Fruit fly (Drosophila melanogaster) whole organism, embryonic: ENCODE results near the gene geko.

ENCODE experiments used
- Asciz ChIP-seq: fragments of 200-800 bp; sonication (Bioruptor generic); optimal IDR thresholded peaks from 2 replicates; lab custom pipeline; 2017; ENCODE audit warnings: missing biosample characterization, mild to moderate bottlenecking, missing genetic modification characterization, missing genetic modification reagents
- CG10462 ChIP-seq: fragments of 200-800 bp; sonication (Bioruptor generic); optimal IDR thresholded peaks from 2 replicates; lab custom pipeline; 2016; ENCODE audit warnings: missing biosample characterization, missing genetic modification characterization
- CG11085 ChIP-seq: fragments of 200-800 bp; sonication (Bioruptor generic); IDR thresholded peaks from 2 replicates; pipeline ENCODE4 v1.3.6; 2022; ENCODE audit warnings: missing biosample characterization, missing genetic modification characterization
- CG11398 ChIP-seq: fragments of 200-800 bp; sonication (Bioruptor generic); optimal IDR thresholded peaks from 2 replicates; lab custom pipeline; 2016; ENCODE audit warnings: missing biosample characterization, missing genetic modification characterization
- CG32532 ChIP-seq: fragments of 200-800 bp; sonication (Bioruptor generic); IDR thresholded peaks from 2 replicates; pipeline ENCODE4 v1.3.6; 2022; ENCODE audit warnings: missing biosample characterization, missing genetic modification characterization
- CG33213 ChIP-seq: fragments of 200-800 bp; sonication (Bioruptor generic); optimal IDR thresholded peaks from 3 replicates; lab custom pipeline; 2016; ENCODE audit warnings: missing biosample characterization, missing genetic modification characterization
- CG4328 ChIP-seq: fragments of 200-800 bp; sonication (Bioruptor generic); optimal IDR thresholded peaks from 3 replicates; lab custom pipeline; 2017; ENCODE audit warnings: missing biosample characterization, missing genetic modification reagents, missing genetic modification characterization
- CG4707 ChIP-seq: fragments of 200-800 bp; sonication (Bioruptor generic); optimal IDR thresholded peaks from 2 replicates; lab custom pipeline; 2018; ENCODE audit warnings: missing biosample characterization, mild to moderate bottlenecking, missing genetic modification characterization, moderate library complexity
- CG4820 ChIP-seq: fragments of 200-800 bp; sonication (Bioruptor generic); optimal IDR thresholded peaks from 3 replicates; lab custom pipeline; 2016; ENCODE audit warnings: missing biosample characterization, missing genetic modification characterization
- CG6689 ChIP-seq: fragments of 200-800 bp; sonication (Bioruptor generic); IDR thresholded peaks from 2 replicates; pipeline ENCODE4 v1.3.6; 2022; ENCODE audit warnings: missing biosample characterization, missing genetic modification characterization
- CG7556 ChIP-seq: fragments of 200-800 bp; sonication (Bioruptor generic); optimal IDR thresholded peaks from 2 replicates; lab custom pipeline; 2017; ENCODE audit warnings: missing biosample characterization, mild to moderate bottlenecking, missing genetic modification characterization
- CG7745 ChIP-seq: fragments of 200-800 bp; sonication (Bioruptor generic); optimal IDR thresholded peaks from 2 replicates; lab custom pipeline; 2018; ENCODE audit warnings: missing biosample characterization, mild to moderate bottlenecking, missing genetic modification characterization, moderate library complexity
- CG8359 ChIP-seq: fragments of 200-800 bp; sonication (Bioruptor generic); optimal IDR thresholded peaks from 2 replicates; lab custom pipeline; 2017; ENCODE audit warnings: missing biosample characterization, mild to moderate bottlenecking, missing genetic modification characterization, borderline replicate concordance
- CG9932 ChIP-seq: fragments of 200-800 bp; sonication (Bioruptor generic); IDR thresholded peaks from 2 replicates; pipeline ENCODE4 v1.3.6; 2022; ENCODE audit warnings: missing biosample characterization, missing genetic modification characterization
- Dbx ChIP-seq: fragments of 200-800 bp; sonication (Bioruptor generic); IDR thresholded peaks from 3 replicates; pipeline ENCODE4 v1.3.6; 2022; ENCODE audit warnings: missing biosample characterization, missing genetic modification characterization
- HLH54F ChIP-seq: fragments of 200-800 bp; sonication (Bioruptor generic); optimal IDR thresholded peaks from 3 replicates; lab custom pipeline; 2016; ENCODE audit warnings: missing biosample characterization, missing genetic modification characterization
- HmgD ChIP-seq: fragments of 200-800 bp; sonication (Bioruptor generic); optimal IDR thresholded peaks from 3 replicates; lab custom pipeline; 2016; ENCODE audit warnings: missing biosample characterization, missing genetic modification characterization
- Hr78 ChIP-seq, 2 experiments: fragments of 200-800 bp in 1 of 2; fragments of >200 bp in 1 of 2; sonication (Bioruptor generic) in 1 of 2; optimal IDR thresholded peaks; 2 replicates each; lab custom pipeline; 2017 to 2019; ENCODE audit warnings: missing biosample characterization in 2 of 2, missing genetic modification characterization in 2 of 2, mild to moderate bottlenecking in 1 of 2, moderate library complexity in 1 of 2
- Hsf ChIP-seq: fragments of 200-800 bp; sonication (Bioruptor generic); optimal IDR thresholded peaks from 3 replicates; lab custom pipeline; 2016; ENCODE audit warnings: missing biosample characterization, missing genetic modification characterization
- Jarid2 ChIP-seq: fragments of 200-800 bp; sonication (Bioruptor generic); optimal IDR thresholded peaks from 3 replicates; lab custom pipeline; 2017; ENCODE audit warnings: mild to moderate bottlenecking, missing biosample characterization, missing genetic modification reagents, missing genetic modification characterization
- Kr ChIP-seq: fragments of 200-800 bp; sonication (Bioruptor generic); optimal IDR thresholded peaks from 2 replicates; lab custom pipeline; 2017; ENCODE audit warnings: missing biosample characterization, mild to moderate bottlenecking, missing genetic modification characterization
- Mes4 ChIP-seq: fragments of 200-800 bp; sonication (Bioruptor generic); optimal IDR thresholded peaks from 2 replicates; lab custom pipeline; 2016; ENCODE audit warnings: missing biosample characterization, missing genetic modification characterization
- NC2α ChIP-seq: fragments of 200-800 bp; sonication (Bioruptor generic); optimal IDR thresholded peaks from 2 replicates; lab custom pipeline; 2016; ENCODE audit warnings: missing biosample characterization, missing genetic modification characterization
- Rfx ChIP-seq: fragments of 200-800 bp; sonication (Bioruptor generic); IDR thresholded peaks from 2 replicates; pipeline ENCODE4 v1.3.6; 2022; ENCODE audit warnings: missing biosample characterization, missing genetic modification characterization
- Rx ChIP-seq: fragments of 200-800 bp; sonication (Bioruptor generic); IDR thresholded peaks from 2 replicates; pipeline ENCODE4 v1.3.6; 2022; ENCODE audit warnings: missing biosample characterization, missing genetic modification characterization
- Scr ChIP-seq: fragments of 200-800 bp; sonication (Bioruptor generic); IDR thresholded peaks from 2 replicates; pipeline ENCODE4 v1.3.6; 2022; ENCODE audit warnings: missing biosample characterization, missing genetic modification characterization; ENCODE audit not compliant: partially characterized antibody
- Spps ChIP-seq: fragments of 200-800 bp; sonication (Bioruptor generic); optimal IDR thresholded peaks from 2 replicates; lab custom pipeline; 2018; ENCODE audit warnings: missing biosample characterization, mild to moderate bottlenecking, missing genetic modification characterization
- TFAM ChIP-seq: fragments of 200-800 bp; sonication (Bioruptor generic); optimal IDR thresholded peaks from 2 replicates; lab custom pipeline; 2017; ENCODE audit warnings: missing biosample characterization, missing genetic modification characterization, inconsistent platforms
- Xrp1 ChIP-seq: fragments of 200-800 bp; sonication (Bioruptor generic); IDR thresholded peaks from 2 replicates; pipeline ENCODE4 v1.3.6; 2022; ENCODE audit warnings: missing biosample characterization, missing genetic modification characterization
- YL-1 ChIP-seq: fragments of 200-800 bp; sonication (Bioruptor generic); optimal IDR thresholded peaks from 3 replicates; lab custom pipeline; 2017; ENCODE audit warnings: missing biosample characterization, mild to moderate bottlenecking, missing genetic modification characterization
- abd-A ChIP-seq: fragments of 200-800 bp; sonication (Bioruptor generic); optimal IDR thresholded peaks from 3 replicates; lab custom pipeline; 2019; ENCODE audit warnings: missing biosample characterization, mild to moderate bottlenecking, missing genetic modification characterization, moderate library complexity
- ara ChIP-seq: fragments of 200-800 bp; sonication (Bioruptor generic); IDR thresholded peaks from 2 replicates; pipeline ENCODE4 v1.3.6; 2022; ENCODE audit warnings: missing biosample characterization, missing genetic modification characterization
- chm ChIP-seq: fragments of 200-800 bp; sonication (Bioruptor generic); IDR thresholded peaks from 2 replicates; pipeline ENCODE4 v1.3.6; 2022; ENCODE audit warnings: missing biosample characterization, missing genetic modification characterization
- dimm ChIP-seq: fragments of 200-800 bp; sonication (Bioruptor generic); IDR thresholded peaks from 2 replicates; pipeline ENCODE4 v1.3.6; 2022; ENCODE audit warnings: missing biosample characterization, missing genetic modification characterization
- dmrt99B ChIP-seq: fragments of 200-800 bp; sonication (Bioruptor generic); optimal IDR thresholded peaks from 2 replicates; lab custom pipeline; 2018; ENCODE audit warnings: missing biosample characterization, mild to moderate bottlenecking, missing genetic modification characterization, moderate library complexity
- eve ChIP-seq, 2 experiments: fragments of >200 bp; optimal IDR thresholded peaks; 2 replicates each; lab custom pipeline; 2017; ENCODE audit warnings: missing biosample characterization in 2 of 2, missing genetic modification characterization in 2 of 2
- grn ChIP-seq: fragments of 200-800 bp; sonication (Bioruptor generic); optimal IDR thresholded peaks from 3 replicates; lab custom pipeline; 2017; ENCODE audit warnings: missing biosample characterization, missing genetic modification characterization
- gt ChIP-seq: fragments of 200-800 bp; sonication (Bioruptor generic); IDR thresholded peaks from 2 replicates; pipeline ENCODE4 v1.3.6; 2022; ENCODE audit warnings: missing biosample characterization, missing genetic modification characterization
- kah ChIP-seq: fragments of 200-800 bp; sonication (Bioruptor generic); optimal IDR thresholded peaks from 2 replicates; lab custom pipeline; 2018; ENCODE audit warnings: missing biosample characterization, mild to moderate bottlenecking, missing genetic modification characterization
- maf-S ChIP-seq: fragments of 200-800 bp; sonication (Bioruptor generic); optimal IDR thresholded peaks from 2 replicates; lab custom pipeline; 2016; ENCODE audit warnings: missing biosample characterization, missing genetic modification characterization
- mirr ChIP-seq: fragments of 200-800 bp; sonication (Bioruptor generic); optimal IDR thresholded peaks from 3 replicates; lab custom pipeline; 2018; ENCODE audit warnings: missing biosample characterization, mild to moderate bottlenecking, missing genetic modification characterization
- nau ChIP-seq: fragments of 200-800 bp; sonication (Bioruptor generic); optimal IDR thresholded peaks from 3 replicates; lab custom pipeline; 2017; ENCODE audit warnings: missing biosample characterization, mild to moderate bottlenecking, missing genetic modification characterization, missing genetic modification reagents
- phol ChIP-seq: fragments of 200-800 bp; sonication (Bioruptor generic); optimal IDR thresholded peaks from 3 replicates; lab custom pipeline; 2018; ENCODE audit warnings: missing biosample characterization, mild to moderate bottlenecking, missing genetic modification characterization, moderate library complexity
- pita ChIP-seq: fragments of 200-800 bp; sonication (Bioruptor generic); optimal IDR thresholded peaks from 2 replicates; lab custom pipeline; 2017; ENCODE audit warnings: missing biosample characterization, mild to moderate bottlenecking, missing genetic modification characterization
- salm ChIP-seq: fragments of 200-800 bp; sonication (Bioruptor generic); optimal IDR thresholded peaks from 2 replicates; lab custom pipeline; 2018; ENCODE audit warnings: missing biosample characterization, mild to moderate bottlenecking, missing genetic modification characterization
- slbo ChIP-seq: fragments of 200-800 bp; sonication (Bioruptor generic); IDR thresholded peaks from 2 replicates; pipeline ENCODE4 v1.3.6; 2022; ENCODE audit warnings: missing biosample characterization, missing genetic modification characterization
- unc-4 ChIP-seq: fragments of 200-800 bp; sonication (Bioruptor generic); IDR thresholded peaks from 2 replicates; pipeline ENCODE4 v1.3.6; 2022; ENCODE audit warnings: missing biosample characterization, missing genetic modification characterization; ENCODE audit not compliant: partially characterized antibody
- wdn ChIP-seq: fragments of 200-800 bp; sonication (Bioruptor generic); IDR thresholded peaks from 2 replicates; pipeline ENCODE4 v1.3.6; 2022; ENCODE audit warnings: missing biosample characterization, missing genetic modification characterization
- yki ChIP-seq: fragments of >200 bp; optimal IDR thresholded peaks from 3 replicates; lab custom pipeline; 2018
- zf30C ChIP-seq: fragments of 200-800 bp; sonication (Bioruptor generic); optimal IDR thresholded peaks from 3 replicates; lab custom pipeline; 2018; ENCODE audit warnings: missing biosample characterization, mild to moderate bottlenecking, missing genetic modification characterization

geko gene

dm6 chr3L:18114038-18114926, 24.9 kb upstream of the geko start (continued):
- TF ChIP-seq gt (GFP tag; lab: Robert Waterston, UW): no peak
- no peak for TF ChIP-seq chm (GFP tag; lab: Robert Waterston, UW)
- TF ChIP-seq abd-A (tag; lab: Kevin White, UChicago): no peak
- TF ChIP-seq CG11398 (GFP tag; lab: Kevin White, UChicago): no peak
- peak; percentile 34; the same call in 1 of the 2 replicates for TF ChIP-seq Xrp1
- peak; percentile 77 for TF ChIP-seq CG32532
- TF ChIP-seq eve (GFP tag; optimal IDR thresholded peaks at IDR 0.05; lab: Kevin White, UChicago): no peak
- no peak for TF ChIP-seq Hr78 (GFP tag; optimal IDR thresholded peaks at IDR 0.05; lab: Kevin White, UChicago)
- peak; percentile 25 for TF ChIP-seq salm (tag; lab: Kevin White, UChicago)
- TF ChIP-seq dmrt99B (tag; lab: Kevin White, UChicago): peak; percentile 77
- TF ChIP-seq CG4328 (GFP tag; lab: Kevin White, UChicago): peak; percentile 6
- peak; percentile 28 for TF ChIP-seq Hsf
- no peak for TF ChIP-seq kah (GFP tag; lab: Kevin White, UChicago)
- peak; percentile 72 for TF ChIP-seq Jarid2 (GFP tag; lab: Kevin White, UChicago)
- no peak for TF ChIP-seq Rx (GFP tag; lab: Robert Waterston, UW)
- peak; percentile 31 for TF ChIP-seq mirr (GFP tag; lab: Kevin White, UChicago)
- TF ChIP-seq phol (tag; lab: Kevin White, UChicago): peak; percentile 61
- TF ChIP-seq CG10462 (GFP tag; lab: Kevin White, UChicago): peak; percentile 0
- TF ChIP-seq CG11085 (GFP tag; lab: Robert Waterston, UW): no peak
- no peak for TF ChIP-seq ara (GFP tag; lab: Robert Waterston, UW)
- TF ChIP-seq Scr (GFP tag; lab: Robert Waterston, UW): peak; percentile 23; the same call in 1 of the 2 replicates
- peak; percentile 44 for TF ChIP-seq Mes4 (GFP tag; lab: Kevin White, UChicago)
- TF ChIP-seq slbo: peak; percentile 61
- peak; percentile 45 for TF ChIP-seq nau (GFP tag; lab: Kevin White, UChicago)
- peak; percentile 5 for TF ChIP-seq pita (GFP tag; lab: Kevin White, UChicago)
- TF ChIP-seq grn: peak; percentile 73
- peak; percentile 66 for TF ChIP-seq Dbx (GFP tag; lab: Robert Waterston, UW)
- TF ChIP-seq CG9932 (GFP tag; lab: Robert Waterston, UW): no peak
- TF ChIP-seq NC2α: peak; percentile 15
- TF ChIP-seq CG4707: peak; percentile 35
- no peak for TF ChIP-seq CG4820 (GFP tag; lab: Kevin White, UChicago)
- no peak for TF ChIP-seq CG8359 (GFP tag; lab: Kevin White, UChicago)
- no peak for TF ChIP-seq Spps (tag; lab: Kevin White, UChicago)
- peak; percentile 0 for TF ChIP-seq maf-S
- TF ChIP-seq yki (lab: Kevin White, UChicago): no peak
- peak; percentile 43 for TF ChIP-seq HmgD (GFP tag; lab: Kevin White, UChicago)
- TF ChIP-seq Rfx: peak; percentile 79
- no peak for TF ChIP-seq TFAM (GFP tag; lab: Kevin White, UChicago)
- TF ChIP-seq CG33213 (GFP tag; lab: Kevin White, UChicago): peak; percentile 7
- TF ChIP-seq zf30C (GFP tag; lab: Kevin White, UChicago): peak; percentile 38
- no peak for TF ChIP-seq HLH54F (GFP tag; lab: Kevin White, UChicago)
- no peak for TF ChIP-seq wdn (GFP tag; lab: Robert Waterston, UW)
- TF ChIP-seq CG6689 (GFP tag; lab: Robert Waterston, UW): no peak; the same call in 1 of the 2 replicates
- TF ChIP-seq CG7556 (GFP tag; lab: Kevin White, UChicago): peak; percentile 66
- TF ChIP-seq CG7745: no peak
- no peak for TF ChIP-seq YL-1 (GFP tag; lab: Kevin White, UChicago)
- peak; percentile 37 for TF ChIP-seq Asciz (GFP tag; lab: Kevin White, UChicago)
- TF ChIP-seq Kr (GFP tag; lab: Kevin White, UChicago): no peak
- TF ChIP-seq unc-4 (GFP tag; lab: Robert Waterston, UW): no peak
- no peak for TF ChIP-seq dimm (GFP tag; lab: Robert Waterston, UW)
